Fruit fly (Drosophila melanogaster) whole organism, embryonic: ENCODE measurements around the gene Send2.

Source experiments
- Abd-B ChIP-seq: fragments of 200-800 bp; sonication (Bioruptor generic); optimal IDR thresholded peaks from 2 replicates; lab custom pipeline; 2018; ENCODE audit warnings: missing biosample characterization, mild to moderate bottlenecking, missing genetic modification characterization, moderate library complexity
- Aef1 ChIP-seq: fragments of 200-800 bp; sonication (Bioruptor generic); IDR thresholded peaks from 3 replicates; pipeline ENCODE4 v1.3.6; 2022; ENCODE audit warnings: missing biosample characterization, missing genetic modification characterization
- CG10147 ChIP-seq: fragments of 200-800 bp; sonication (Bioruptor generic); optimal IDR thresholded peaks from 2 replicates; lab custom pipeline; 2019; ENCODE audit warnings: missing biosample characterization, mild to moderate bottlenecking, missing genetic modification characterization, moderate library complexity
- CG11696 ChIP-seq: fragments of 200-800 bp; sonication (Bioruptor generic); IDR thresholded peaks from 2 replicates; pipeline ENCODE4 v1.3.6; 2022; ENCODE audit warnings: missing biosample characterization, missing genetic modification characterization
- CG12769 ChIP-seq: fragments of 200-800 bp; sonication (Bioruptor generic); optimal IDR thresholded peaks from 2 replicates; lab custom pipeline; 2019; ENCODE audit warnings: missing biosample characterization, mild to moderate bottlenecking, missing genetic modification characterization, moderate library complexity
- CG14014 ChIP-seq: fragments of 200-800 bp; sonication (Bioruptor generic); IDR thresholded peaks from 2 replicates; pipeline ENCODE4 v1.3.6; 2022; ENCODE audit warnings: missing biosample characterization, missing genetic modification characterization
- CG14667 ChIP-seq: fragments of 200-800 bp; sonication (Bioruptor generic); IDR thresholded peaks from 2 replicates; pipeline ENCODE4 v1.3.6; 2022; ENCODE audit warnings: missing biosample characterization, missing genetic modification characterization
- CG15601 ChIP-seq: fragments of 200-800 bp; sonication (Bioruptor generic); optimal IDR thresholded peaks from 3 replicates; lab custom pipeline; 2019; ENCODE audit warnings: missing biosample characterization, mild to moderate bottlenecking, missing genetic modification characterization, moderate library complexity
- CG16815 ChIP-seq: fragments of 200-800 bp; sonication (Bioruptor generic); optimal IDR thresholded peaks from 3 replicates; lab custom pipeline; 2017; ENCODE audit warnings: missing biosample characterization, mild to moderate bottlenecking, missing genetic modification characterization
- CG18599 ChIP-seq: fragments of 200-800 bp; sonication (Bioruptor generic); optimal IDR thresholded peaks from 3 replicates; lab custom pipeline; 2017; ENCODE audit warnings: missing biosample characterization, missing genetic modification characterization, mild to moderate bottlenecking, moderate library complexity, missing genetic modification reagents
- CG3281 ChIP-seq: fragments of 200-800 bp; sonication (Bioruptor generic); optimal IDR thresholded peaks from 3 replicates; lab custom pipeline; 2017; ENCODE audit warnings: missing biosample characterization, mild to moderate bottlenecking, missing genetic modification characterization
- CG43689 ChIP-seq: fragments of 200-800 bp; sonication (Bioruptor generic); IDR thresholded peaks from 2 replicates; pipeline ENCODE4 v1.3.6; 2022; ENCODE audit warnings: missing biosample characterization, missing genetic modification characterization
- CG4854 ChIP-seq: fragments of 200-800 bp; sonication (Bioruptor generic); optimal IDR thresholded peaks from 2 replicates; lab custom pipeline; 2016; ENCODE audit warnings: missing biosample characterization, missing genetic modification characterization, inconsistent platforms
- CG6254 ChIP-seq: fragments of 200-800 bp; sonication (Bioruptor generic); optimal IDR thresholded peaks from 3 replicates; lab custom pipeline; 2017; ENCODE audit warnings: mild to moderate bottlenecking, missing biosample characterization, missing genetic modification reagents, missing genetic modification characterization
- CG6813 ChIP-seq: fragments of 200-800 bp; sonication (Bioruptor generic); optimal IDR thresholded peaks from 2 replicates; lab custom pipeline; 2017; ENCODE audit warnings: missing biosample characterization, missing genetic modification characterization, mild to moderate bottlenecking, moderate library complexity, missing genetic modification reagents
- CG6854 ChIP-seq: fragments of 200-800 bp; sonication (Bioruptor generic); optimal IDR thresholded peaks from 3 replicates; lab custom pipeline; 2017; ENCODE audit warnings: missing biosample characterization, mild to moderate bottlenecking, missing genetic modification characterization
- CG7745 ChIP-seq: fragments of 200-800 bp; sonication (Bioruptor generic); optimal IDR thresholded peaks from 2 replicates; lab custom pipeline; 2018; ENCODE audit warnings: missing biosample characterization, mild to moderate bottlenecking, missing genetic modification characterization, moderate library complexity
- CG7839 ChIP-seq: fragments of 200-800 bp; sonication (Bioruptor generic); optimal IDR thresholded peaks from 3 replicates; lab custom pipeline; 2018; ENCODE audit warnings: missing biosample characterization, mild to moderate bottlenecking, missing genetic modification characterization, moderate library complexity
- CG8388 ChIP-seq: fragments of 200-800 bp; sonication (Bioruptor generic); optimal IDR thresholded peaks from 2 replicates; lab custom pipeline; 2019; ENCODE audit warnings: missing biosample characterization, mild to moderate bottlenecking, missing genetic modification characterization, moderate library complexity
- CoRest ChIP-seq: fragments of 200-800 bp; sonication (Bioruptor generic); optimal IDR thresholded peaks from 3 replicates; lab custom pipeline; 2018; ENCODE audit warnings: missing biosample characterization, mild to moderate bottlenecking, missing genetic modification characterization, moderate library complexity
- CrebB ChIP-seq: fragments of 200-800 bp; sonication (Bioruptor generic); optimal IDR thresholded peaks from 3 replicates; lab custom pipeline; 2018; ENCODE audit warnings: missing biosample characterization, mild to moderate bottlenecking, missing genetic modification characterization
- Ets65A ChIP-seq: fragments of 200-800 bp; sonication (Bioruptor generic); peaks from one replicate; lab custom pipeline; 2016; ENCODE audit warnings: missing biosample characterization, missing genetic modification characterization
- H15 ChIP-seq: fragments of 200-800 bp; sonication (Bioruptor generic); IDR thresholded peaks from 3 replicates; pipeline ENCODE4 v1.3.6; 2022; ENCODE audit warnings: missing biosample characterization, missing genetic modification characterization
- Hey ChIP-seq: fragments of 200-800 bp; sonication (Bioruptor generic); optimal IDR thresholded peaks from 3 replicates; lab custom pipeline; 2018; ENCODE audit warnings: missing biosample characterization, mild to moderate bottlenecking, missing genetic modification characterization
- Hr51 ChIP-seq, 2 experiments: fragments of 200-800 bp; sonication (Bioruptor generic); optimal IDR thresholded peaks; 2 replicates in 1 of 2; 3 replicates in 1 of 2; lab custom pipeline; 2016 to 2018; ENCODE audit warnings: missing biosample characterization in 2 of 2, missing genetic modification characterization in 2 of 2, mild to moderate bottlenecking in 1 of 2, moderate library complexity in 1 of 2
- Lim3 ChIP-seq: fragments of 200-800 bp; sonication (Bioruptor generic); IDR thresholded peaks from 2 replicates; pipeline ENCODE4 v1.3.6; 2022; ENCODE audit warnings: missing biosample characterization, missing genetic modification characterization
- Sry-δ ChIP-seq: fragments of 200-800 bp; sonication (Bioruptor generic); optimal IDR thresholded peaks from 2 replicates; lab custom pipeline; 2016; ENCODE audit warnings: missing biosample characterization, missing genetic modification characterization
- Vsx1 ChIP-seq: fragments of 200-800 bp; sonication (Bioruptor generic); optimal IDR thresholded peaks from 2 replicates; lab custom pipeline; 2017; ENCODE audit warnings: missing biosample characterization, mild to moderate bottlenecking, missing genetic modification characterization, missing genetic modification reagents
- bigmax ChIP-seq: fragments of 200-800 bp; sonication (Bioruptor generic); optimal IDR thresholded peaks from 2 replicates; lab custom pipeline; 2018; ENCODE audit warnings: missing biosample characterization, mild to moderate bottlenecking, missing genetic modification characterization
- cad ChIP-seq: fragments of >200 bp; optimal IDR thresholded peaks from 2 replicates; lab custom pipeline; 2017; ENCODE audit warnings: missing biosample characterization, missing genetic modification characterization
- caup ChIP-seq: fragments of 200-800 bp; sonication (Bioruptor generic); optimal IDR thresholded peaks from 3 replicates; lab custom pipeline; 2017; ENCODE audit warnings: missing biosample characterization, mild to moderate bottlenecking, missing genetic modification characterization, moderate library complexity; ENCODE audit not compliant: severe bottlenecking
- cwo ChIP-seq: fragments of 200-800 bp; sonication (Bioruptor generic); optimal IDR thresholded peaks from 3 replicates; lab custom pipeline; 2017; ENCODE audit warnings: missing biosample characterization, missing genetic modification characterization, mild to moderate bottlenecking, moderate library complexity, missing genetic modification reagents
- danr ChIP-seq: fragments of 200-800 bp; sonication (Bioruptor generic); IDR thresholded peaks from 2 replicates; pipeline ENCODE4 v1.3.6; 2022; ENCODE audit warnings: missing biosample characterization, missing genetic modification characterization
- dmrt99B ChIP-seq: fragments of 200-800 bp; sonication (Bioruptor generic); optimal IDR thresholded peaks from 2 replicates; lab custom pipeline; 2018; ENCODE audit warnings: missing biosample characterization, mild to moderate bottlenecking, missing genetic modification characterization, moderate library complexity
- fd64A ChIP-seq: fragments of 200-800 bp; sonication (Bioruptor generic); optimal IDR thresholded peaks from 3 replicates; lab custom pipeline; 2018; ENCODE audit warnings: missing biosample characterization, mild to moderate bottlenecking, missing genetic modification characterization
- jumu ChIP-seq: fragments of 200-800 bp; sonication (Bioruptor generic); optimal IDR thresholded peaks from 3 replicates; lab custom pipeline; 2016; ENCODE audit warnings: missing biosample characterization, missing genetic modification characterization
- kah ChIP-seq: fragments of 200-800 bp; sonication (Bioruptor generic); optimal IDR thresholded peaks from 2 replicates; lab custom pipeline; 2018; ENCODE audit warnings: missing biosample characterization, mild to moderate bottlenecking, missing genetic modification characterization
- mld ChIP-seq: fragments of 200-800 bp; sonication (Bioruptor generic); IDR thresholded peaks from 3 replicates; pipeline ENCODE4 v1.3.6; 2022; ENCODE audit warnings: missing biosample characterization, missing genetic modification characterization; ENCODE audit not compliant: partially characterized antibody
- phol ChIP-seq: fragments of 200-800 bp; sonication (Bioruptor generic); optimal IDR thresholded peaks from 3 replicates; lab custom pipeline; 2018; ENCODE audit warnings: missing biosample characterization, mild to moderate bottlenecking, missing genetic modification characterization, moderate library complexity
- ranshi ChIP-seq: fragments of 200-800 bp; sonication (Bioruptor generic); IDR thresholded peaks from 2 replicates; pipeline ENCODE4 v1.3.6; 2022; ENCODE audit warnings: missing biosample characterization, missing genetic modification characterization
- row ChIP-seq: fragments of 200-800 bp; sonication (Bioruptor generic); IDR thresholded peaks from 3 replicates; pipeline ENCODE4 v1.3.6; 2022; ENCODE audit warnings: missing biosample characterization, missing genetic modification characterization
- sd ChIP-seq: fragments of 200-800 bp; sonication (Bioruptor generic); optimal IDR thresholded peaks from 3 replicates; lab custom pipeline; 2018; ENCODE audit warnings: missing biosample characterization, mild to moderate bottlenecking, missing genetic modification characterization, moderate library complexity
- sob ChIP-seq: fragments of 200-800 bp; sonication (Bioruptor generic); IDR thresholded peaks from 2 replicates; pipeline ENCODE4 v1.3.6; 2022; ENCODE audit warnings: missing biosample characterization, missing genetic modification characterization
- sug ChIP-seq: fragments of 200-800 bp; optimal IDR thresholded peaks from 2 replicates; lab custom pipeline; 2019; ENCODE audit warnings: missing biosample characterization, mild to moderate bottlenecking, missing genetic modification characterization, moderate library complexity
- tap ChIP-seq: fragments of 200-800 bp; optimal IDR thresholded peaks from 3 replicates; lab custom pipeline; 2019; ENCODE audit warnings: missing biosample characterization, mild to moderate bottlenecking, missing genetic modification characterization, moderate library complexity
- trem ChIP-seq: fragments of 200-800 bp; optimal IDR thresholded peaks from 3 replicates; lab custom pipeline; 2019; ENCODE audit warnings: missing biosample characterization, mild to moderate bottlenecking, missing genetic modification characterization, moderate library complexity
- unpg ChIP-seq: fragments of 200-800 bp; sonication (Bioruptor generic); optimal IDR thresholded peaks from 3 replicates; lab custom pipeline; 2018; ENCODE audit warnings: missing biosample characterization, mild to moderate bottlenecking, missing genetic modification characterization, moderate library complexity
- zf30C ChIP-seq: fragments of 200-800 bp; sonication (Bioruptor generic); optimal IDR thresholded peaks from 3 replicates; lab custom pipeline; 2018; ENCODE audit warnings: missing biosample characterization, mild to moderate bottlenecking, missing genetic modification characterization

The Send2 gene

dm6 chr2L:14394298-14395064 is 48.0 kb upstream of the Send2 start (continued):
- TF ChIP-seq CG18599 (GFP tag; lab: Kevin White, UChicago) (peak; percentile 10), CG14014 (GFP tag; lab: Robert Waterston, UW) (no peak), CG3281 (GFP tag; lab: Kevin White, UChicago) (peak; percentile 55), Lim3 (no peak), CG6854 (GFP tag; lab: Kevin White, UChicago) (peak; percentile 33), Sry-δ (no peak), CG4854 (GFP tag; lab: Kevin White, UChicago) (no peak), cad (GFP tag; lab: Kevin White, UChicago) (peak; percentile 65), CG10147 (GFP tag; lab: Kevin White, UChicago) (peak; percentile 36), phol (peak; percentile 19), zf30C (GFP tag; lab: Kevin White, UChicago) (no peak), CoRest (tag; lab: Kevin White, UChicago) (peak; percentile 31), Aef1 (GFP tag; lab: Robert Waterston, UW) (no peak), sd (peak; percentile 76), CG7745 (tag; lab: Kevin White, UChicago) (peak; percentile 82), kah (GFP tag; lab: Kevin White, UChicago) (peak; percentile 37), row (GFP tag; lab: Robert Waterston, UW) (peak; percentile 60), CG12769 (tag; lab: Kevin White, UChicago) (peak; percentile 13), Hey (tag; lab: Kevin White, UChicago) (peak; percentile 27), Vsx1 (GFP tag; lab: Kevin White, UChicago) (peak; percentile 47), danr (GFP tag; lab: Robert Waterston, UW) (peak; percentile 24; the same call in 1 of the 2 replicates), caup (peak; percentile 11), tap (peak; percentile 69), CG7839 (tag; lab: Kevin White, UChicago) (peak; percentile 42), CG16815 (GFP tag; lab: Kevin White, UChicago) (peak; percentile 1), dmrt99B (tag; lab: Kevin White, UChicago) (peak; percentile 45), Hr51 (GFP tag; optimal IDR thresholded peaks at IDR 0.05; lab: Kevin White, UChicago) (peak in 1 of 2 experiments; percentile 56), jumu (no peak), sob (GFP tag; lab: Robert Waterston, UW) (0 out of 2 replicates have a peak, but pooled peaks have one; percentile 30), CG8388 (peak; percentile 49), bigmax (GFP tag; lab: Kevin White, UChicago) (peak; percentile 28), Abd-B (GFP tag; lab: Kevin White, UChicago) (peak; percentile 19), CG6813 (peak; percentile 13), Ets65A (GFP tag; lab: Kevin White, UChicago) (peak; percentile 73), H15 (GFP tag; lab: Robert Waterston, UW) (no peak), trem (tag; lab: Kevin White, UChicago) (peak; percentile 40), CG43689 (GFP tag; lab: Robert Waterston, UW) (no peak), CG14667 (GFP tag; lab: Robert Waterston, UW) (no peak), CG6254 (peak; percentile 76), unpg (peak; percentile 63), CrebB (peak; percentile 49), ranshi (GFP tag; lab: Robert Waterston, UW) (no peak), CG11696 (GFP tag; lab: Robert Waterston, UW) (0 out of 2 replicates have a peak, but pooled peaks have one; percentile 7), CG15601 (peak; percentile 45), fd64A (GFP tag; lab: Kevin White, UChicago) (peak; percentile 24), sug (tag; lab: Kevin White, UChicago) (peak; percentile 76), cwo (peak; percentile 54), mld (no peak)
